Fruit fly (Drosophila melanogaster): ENCODE measurements around the gene CG1090.
A peak's percentile ranks its signal among the peaks of the same experiment; 100 is the strongest.

CG1090 gene

dm6 chr3R:4333964-4334363 is 25.7 kb upstream of the CG1090 start, which contains the start of gene CG9776 (continued):
- TF ChIP-seq Rx (GFP tag; IDR thresholded peaks at IDR 0.05) (0 out of 2 replicates have a peak, but pooled peaks have one; percentile 20), fd64A (GFP tag; optimal IDR thresholded peaks at IDR 0.05) (no peak), CG33557 (GFP tag; optimal IDR thresholded peaks at IDR 0.05) (peak; percentile 25), fd3F (GFP tag; optimal IDR thresholded peaks at IDR 0.05) (peak; percentile 41), CG6175 (GFP tag; IDR thresholded peaks at IDR 0.05) (no peak), PHDP (tag; optimal IDR thresholded peaks at IDR 0.05) (no peak), CG43689 (GFP tag; IDR thresholded peaks at IDR 0.05) (no peak), Tbp (GFP tag; optimal IDR thresholded peaks at IDR 0.05) (no peak), CG3163 (GFP tag; optimal IDR thresholded peaks at IDR 0.05) (peak; percentile 60), CG4730 (GFP tag; IDR thresholded peaks at IDR 0.05) (no peak), CG18262 (tag; optimal IDR thresholded peaks at IDR 0.05) (no peak), Ssrp (tag; optimal IDR thresholded peaks at IDR 0.05) (peak; percentile 64), Mrtf (GFP tag; IDR thresholded peaks at IDR 0.05) (peak; percentile 59; the same call in 1 of the 3 replicates), Abd-B (GFP tag; optimal IDR thresholded peaks at IDR 0.05) (no peak), Nf-YB (GFP tag; optimal IDR thresholded peaks at IDR 0.05) (no peak), Doc2 (GFP tag; IDR thresholded peaks at IDR 0.05) (no peak), CG17359 (tag; optimal IDR thresholded peaks at IDR 0.05) (peak; percentile 57), ara (GFP tag; IDR thresholded peaks at IDR 0.05) (peak; percentile 63; the same call in 1 of the 2 replicates), prd (optimal IDR thresholded peaks at IDR 0.05) (no peak), prd (GFP tag; IDR thresholded peaks at IDR 0.05) (peak; percentile 54; the same call in 2 of the 3 replicates), MBD-R2 (GFP tag; IDR thresholded peaks at IDR 0.05) (peak; percentile 87), CG32767 (GFP tag; IDR thresholded peaks at IDR 0.05) (no peak), ab (GFP tag; optimal IDR thresholded peaks at IDR 0.05) (no peak), CG14965 (GFP tag; optimal IDR thresholded peaks at IDR 0.05; ENCODE audit: borderline replicate concordance) (no peak), dm (GFP tag; optimal IDR thresholded peaks at IDR 0.05) (peak; percentile 65), twi (tag; optimal IDR thresholded peaks at IDR 0.05) (no peak), Dad (GFP tag; optimal IDR thresholded peaks at IDR 0.05) (peak; percentile 52), gcm2 (GFP tag; optimal IDR thresholded peaks at IDR 0.05) (no peak), CkIIα-i1 (GFP tag; IDR thresholded peaks at IDR 0.05) (0 out of 2 replicates have a peak, but pooled peaks have one; percentile 4), Hand (GFP tag; optimal IDR thresholded peaks at IDR 0.05) (no peak), CG12104 (GFP tag; optimal IDR thresholded peaks at IDR 0.05) (peak; percentile 46), jumu (GFP tag; optimal IDR thresholded peaks at IDR 0.05) (peak; percentile 41), danr (GFP tag; IDR thresholded peaks at IDR 0.05) (no peak), Awh (GFP tag; IDR thresholded peaks at IDR 0.05) (no peak; the same call in 1 of the 2 replicates), HHEX (GFP tag; optimal IDR thresholded peaks at IDR 0.05) (no peak), Atf6 (GFP tag; IDR thresholded peaks at IDR 0.05) (peak; percentile 39; the same call in 1 of the 2 replicates), vfl (GFP tag; optimal IDR thresholded peaks at IDR 0.05) (peak; percentile 44), phol (tag; optimal IDR thresholded peaks at IDR 0.05) (no peak), CG1832 (GFP tag; optimal IDR thresholded peaks at IDR 0.05) (no peak), Opbp (GFP tag; IDR thresholded peaks at IDR 0.05; ENCODE audit: partially characterized antibody) (peak; percentile 98), dan (GFP tag; IDR thresholded peaks at IDR 0.05) (no peak), HmgD (GFP tag; optimal IDR thresholded peaks at IDR 0.05) (peak; percentile 85), tap (tag; optimal IDR thresholded peaks at IDR 0.05) (no peak), Meics (GFP tag; optimal IDR thresholded peaks at IDR 0.05) (no peak), CG11398 (GFP tag; optimal IDR thresholded peaks at IDR 0.05) (no peak), CG4328 (GFP tag; optimal IDR thresholded peaks at IDR 0.05) (no peak), gfzf (GFP tag; optimal IDR thresholded peaks at IDR 0.05) (peak; percentile 44), gem (tag; optimal IDR thresholded peaks at IDR 0.05) (no peak), CG6254 (GFP tag; optimal IDR thresholded peaks at IDR 0.05) (no peak), crp (GFP tag; optimal IDR thresholded peaks at IDR 0.05) (peak in 1 of 2 experiments; percentile 37), ewg (GFP tag; optimal IDR thresholded peaks at IDR 0.05) (no peak)

Data from whole organism, embryonic.